Fruit fly (Drosophila melanogaster): ENCODE measurements around the gene osa.

DNA sequence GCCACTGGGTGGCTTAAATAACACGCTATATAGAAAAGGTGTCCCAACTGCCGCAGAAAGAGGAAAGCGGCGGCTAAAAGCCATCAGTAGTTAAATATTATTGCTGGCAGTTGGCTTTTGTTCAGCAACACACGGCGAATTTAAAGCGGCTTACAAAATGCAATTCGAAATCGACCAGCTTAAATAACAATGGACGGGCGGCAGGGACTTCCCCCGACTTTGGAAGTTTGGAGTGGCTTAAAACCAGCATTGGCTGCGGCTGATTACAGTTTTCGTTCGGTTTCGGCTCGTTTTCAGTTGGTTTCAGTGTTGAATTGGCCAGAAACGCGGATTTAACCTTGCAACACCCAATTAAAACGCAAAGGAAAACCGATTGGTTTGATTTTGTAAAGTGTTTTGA lies 13.0 kb downstream of the osa start:
- TF ChIP-seq h (optimal IDR thresholded peaks at IDR 0.05) (no peak), psq (optimal IDR thresholded peaks at IDR 0.05) (no peak), Sin3A (optimal IDR thresholded peaks at IDR 0.05) (no peak), ttk (optimal IDR thresholded peaks at IDR 0.05) (no peak), insv (optimal IDR thresholded peaks at IDR 0.05) (no peak), Myc (optimal IDR thresholded peaks at IDR 0.05) (no peak)

Data from Kc167 (cell line).